Fruit fly (Drosophila melanogaster) Kc167 (cell line): Measurements from ENCODE around the gene CG10809.

Experiments
- Myc ChIP-seq: fragments of >200 bp; optimal IDR thresholded peaks from 2 replicates; lab custom pipeline; 2017; ENCODE audit warnings: missing external identifiers
- Sin3A ChIP-seq: fragments of >200 bp; optimal IDR thresholded peaks from 2 replicates; lab custom pipeline; 2018; ENCODE audit warnings: missing external identifiers
- h ChIP-seq: fragments of >200 bp; optimal IDR thresholded peaks from 3 replicates; lab custom pipeline; 2018; ENCODE audit warnings: missing external identifiers
- insv ChIP-seq: fragments of >200 bp; optimal IDR thresholded peaks from 3 replicates; lab custom pipeline; 2018; ENCODE audit warnings: missing external identifiers
- psq ChIP-seq: fragments of >200 bp; optimal IDR thresholded peaks from 2 replicates; lab custom pipeline; 2017; ENCODE audit warnings: missing external identifiers
- ttk ChIP-seq: sonication (Bioruptor generic); optimal IDR thresholded peaks from 2 replicates; lab custom pipeline; 2017; ENCODE audit warnings: missing external identifiers

dm6 chr3L:9823797-9824196, 35.9 kb downstream of the CG10809 start, which contains the start of gene Ilp5:
- TF ChIP-seq h (lab: Kevin White, UChicago) = no peak
- TF ChIP-seq psq (lab: Kevin White, UChicago) = no peak
- no peak for TF ChIP-seq Sin3A
- no peak for TF ChIP-seq insv (lab: Kevin White, UChicago)
- TF ChIP-seq ttk (lab: Kevin White, UChicago) = no peak
- no peak for TF ChIP-seq Myc (lab: Kevin White, UChicago)
